Fruit fly (Drosophila melanogaster) whole organism: ENCODE measurements around the gene CG45064.

ENCODE experiments used
- Dll ChIP-seq: fragments of >200 bp; optimal IDR thresholded peaks from 2 replicates; lab custom pipeline; 2017
- pan ChIP-seq: fragments of >200 bp; optimal IDR thresholded peaks from 2 replicates; lab custom pipeline; 2017
- usp ChIP-seq: fragments of >200 bp; optimal IDR thresholded peaks from 2 replicates; lab custom pipeline; 2017; ENCODE audit warnings: missing biosample characterization, missing genetic modification characterization, mixed read lengths

- TF ChIP-seq pan (lab: Kevin White, UChicago): no peak
- TF ChIP-seq usp (GFP tag; lab: Kevin White, UChicago): no peak
- no peak for TF ChIP-seq Dll (lab: Kevin White, UChicago)
Measured at dm6 chrX:14910464-14911349, 28.3 kb upstream of the CG45064 start, which contains the start of gene CG14406.
